Fruit fly (Drosophila melanogaster): ENCODE measurements around the gene Dic61B.
A peak's percentile ranks its signal among the peaks of the same experiment; 100 is the strongest.

DNA sequence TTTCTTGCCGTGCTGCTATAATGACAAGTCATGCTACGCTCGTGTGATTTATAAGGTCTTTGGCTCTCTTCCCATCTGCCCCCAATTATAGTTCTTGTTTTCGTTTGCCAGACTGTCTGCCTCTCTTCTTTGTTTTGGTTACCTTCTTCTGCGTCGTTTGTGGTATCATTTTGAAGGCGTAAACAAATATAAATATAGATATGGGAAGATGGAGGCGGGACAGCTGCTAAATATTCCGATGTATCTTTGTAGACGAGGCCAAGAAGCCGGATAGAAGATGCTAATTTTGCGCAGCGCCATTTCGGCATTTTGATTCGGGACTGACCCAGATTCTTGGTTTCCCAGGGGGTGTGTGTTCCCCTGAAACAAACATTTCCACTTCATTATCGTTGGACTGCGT, 33.0 kb downstream of the Dic61B start:
- TF ChIP-seq tj (GFP tag; optimal IDR thresholded peaks at IDR 0.05) (no peak), ovo (GFP tag; optimal IDR thresholded peaks at IDR 0.05) (no peak), Mnt (GFP tag; optimal IDR thresholded peaks at IDR 0.05) (no peak), bab1 (GFP tag; optimal IDR thresholded peaks at IDR 0.05) (no peak), CG11617 (GFP tag; optimal IDR thresholded peaks at IDR 0.05) (no peak), cnc (optimal IDR thresholded peaks at IDR 0.05) (peak in 1 of 2 experiments; percentile 4), CG7101 (tag; optimal IDR thresholded peaks at IDR 0.05) (no peak), CG14711 (tag; optimal IDR thresholded peaks at IDR 0.05) (no peak), kay (GFP tag; ENCODE audit: borderline replicate concordance) (no peak), Hr96 (GFP tag; optimal IDR thresholded peaks at IDR 0.05) (no peak), cic (GFP tag; optimal IDR thresholded peaks at IDR 0.05) (no peak), CG5204 (GFP tag; optimal IDR thresholded peaks at IDR 0.05) (no peak)

Measured in whole organism, adult.